Worm (Caenorhabditis elegans) whole organism, L4 larva: ENCODE results near the gene C14C6.6.

Experiments used
- aly-2 ChIP-seq: sonication (generic microtip); optimal IDR thresholded peaks from 2 replicates; lab custom pipeline; 2018; ENCODE audit warnings: missing biosample characterization, missing genetic modification characterization
- daf-12 ChIP-seq: fragments of 150-350 bp; optimal IDR thresholded peaks from 2 replicates; lab custom pipeline; 2014; ENCODE audit warnings: missing biosample characterization, missing genetic modification reagents, missing genetic modification characterization
- lir-3 ChIP-seq: sonication (generic microtip); optimal IDR thresholded peaks from 2 replicates; lab custom pipeline; 2016; ENCODE audit warnings: mild to moderate bottlenecking, missing genetic modification characterization, missing compliant biosample characterization
- nhr-237 ChIP-seq: sonication (generic microtip); optimal IDR thresholded peaks from 2 replicates; lab custom pipeline; 2017; ENCODE audit warnings: missing biosample characterization, missing genetic modification characterization
- snpc-4 ChIP-seq: fragments of 150-350 bp; optimal IDR thresholded peaks from 2 replicates; lab custom pipeline; 2014; ENCODE audit warnings: missing biosample characterization, missing genetic modification characterization
- unc-39 ChIP-seq: sonication (generic microtip); optimal IDR thresholded peaks from 2 replicates; lab custom pipeline; 2017; ENCODE audit warnings: missing biosample characterization, missing genetic modification characterization

DNA sequence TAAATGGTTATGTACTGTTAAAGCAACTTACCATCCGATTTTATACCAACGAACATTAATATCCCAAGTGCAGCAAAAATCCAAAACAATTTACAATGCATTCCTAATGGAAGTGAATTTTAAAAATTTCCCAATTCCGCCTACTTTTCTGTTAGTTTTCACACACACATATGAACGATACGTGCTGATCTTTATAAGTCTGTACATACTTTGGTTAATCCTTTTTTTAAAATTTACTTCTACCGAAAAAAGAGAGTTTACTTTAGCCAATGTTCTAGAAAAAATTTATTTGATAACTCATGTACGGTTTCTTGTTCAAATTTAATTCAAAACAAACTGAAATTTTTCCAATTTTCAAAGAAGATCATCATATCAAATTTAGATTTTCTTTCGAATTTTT lies 22.8 kb downstream of the C14C6.6 start, which contains the start of gene R11G11.16:
- TF ChIP-seq nhr-237 (tag; lab: Kevin White, UChicago) = no peak
- TF ChIP-seq lir-3 (tag; lab: Kevin White, UChicago) = no peak
- TF ChIP-seq daf-12 (tag; lab: Kevin White, UChicago) = no peak
- TF ChIP-seq unc-39 (tag; lab: Kevin White, UChicago) = no peak
- TF ChIP-seq aly-2 (tag; lab: Kevin White, UChicago) = no peak
- no peak for TF ChIP-seq snpc-4 (tag; lab: Kevin White, UChicago)
